Worm (Caenorhabditis elegans): Measurements from ENCODE around the gene somi-1.
A peak's percentile ranks its signal among the peaks of the same experiment; 100 is the strongest.

somi-1 gene

ce11 chrV:13363415-13363814, 27.8 kb downstream of the somi-1 start, which contains the start of gene srg-46:
TSS of gene srg-46 (plus strand) at chrV:13363715.
- TF ChIP-seq F13H6.1 (tag; optimal IDR thresholded peaks at IDR 0.05) (no peak), ztf-11 (tag; optimal IDR thresholded peaks at IDR 0.05) (no peak), blmp-1 (tag; optimal IDR thresholded peaks at IDR 0.05; ENCODE audit: insufficient read depth) (no peak), R02D3.7 (tag; optimal IDR thresholded peaks at IDR 0.05) (no peak), ama-1 (optimal IDR thresholded peaks at IDR 0.05) (no peak)

- TF ChIP-seq nhr-6 (tag; optimal IDR thresholded peaks at IDR 0.05) (no peak), R02D3.7 (tag; optimal IDR thresholded peaks at IDR 0.05) (no peak), lin-11 (tag; optimal IDR thresholded peaks at IDR 0.05) (no peak), sma-3 (GFP tag; optimal IDR thresholded peaks at IDR 0.05) (no peak)
Measured at ce11 chrV:13360254-13360653, 30.9 kb downstream of the somi-1 start, which contains the start of gene F32H5.4. TSS of gene F32H5.4 (plus strand) at chrV:13360554.

- TF ChIP-seq lsy-2 (tag; optimal IDR thresholded peaks at IDR 0.05) = peak in 1 of 2 experiments; percentile 47
- TF ChIP-seq peb-1 (tag; optimal IDR thresholded peaks at IDR 0.05) = no peak
- TF ChIP-seq sma-9 (GFP tag; optimal IDR thresholded peaks at IDR 0.05) = peak; percentile 23
- no peak for TF ChIP-seq sma-9 (tag; optimal IDR thresholded peaks at IDR 0.05)
- peak; percentile 30 for TF ChIP-seq sma-3 (GFP tag; optimal IDR thresholded peaks at IDR 0.05)
- no peak for TF ChIP-seq mab-5 (tag; optimal IDR thresholded peaks at IDR 0.05)
- TF ChIP-seq ceh-82 (tag; optimal IDR thresholded peaks at IDR 0.05) = no peak
- TF ChIP-seq nhr-21 (tag; optimal IDR thresholded peaks at IDR 0.05) = peak; percentile 44
- TF ChIP-seq ama-1 (optimal IDR thresholded peaks at IDR 0.05) = peak; percentile 30
- peak; percentile 12 for TF ChIP-seq blmp-1 (tag; optimal IDR thresholded peaks at IDR 0.05; ENCODE audit: insufficient read depth)
- peak; percentile 44 for TF ChIP-seq nhr-25 (tag; optimal IDR thresholded peaks at IDR 0.05)
Measured at ce11 chrV:13358823-13359592, 32.2 kb downstream of the somi-1 start, which contains the start of gene F32H5.3. TSS of gene F32H5.3 (plus strand) at chrV:13359335.

ce11 chrV:13357652-13358281, 33.4 kb downstream of the somi-1 start, which contains the start of gene F32H5.1:
TSS of gene F32H5.1 (minus strand) at chrV:13358037.
- TF ChIP-seq egl-27 (tag; optimal IDR thresholded peaks at IDR 0.05) (no peak), sma-9 (GFP tag; optimal IDR thresholded peaks at IDR 0.05) (peak; percentile 43), sma-9 (tag; optimal IDR thresholded peaks at IDR 0.05) (no peak), fos-1 (tag; optimal IDR thresholded peaks at IDR 0.05) (peak; percentile 54), blmp-1 (tag; optimal IDR thresholded peaks at IDR 0.05; ENCODE audit: insufficient read depth) (peak; percentile 19), nhr-129 (tag; optimal IDR thresholded peaks at IDR 0.05) (peak; percentile 63), peb-1 (tag; optimal IDR thresholded peaks at IDR 0.05) (no peak), R02D3.7 (tag; optimal IDR thresholded peaks at IDR 0.05) (no peak), crh-2 (tag; optimal IDR thresholded peaks at IDR 0.05) (peak; percentile 13), elt-3 (tag; optimal IDR thresholded peaks at IDR 0.05) (no peak), Y55F3AM.14 (GFP tag; optimal IDR thresholded peaks at IDR 0.05) (no peak)

- TF ChIP-seq unc-62 (GFP tag; optimal IDR thresholded peaks at IDR 0.05) (no peak), ceh-82 (tag; optimal IDR thresholded peaks at IDR 0.05) (no peak), fos-1 (tag; optimal IDR thresholded peaks at IDR 0.05) (no peak), ZK546.5 (tag; optimal IDR thresholded peaks at IDR 0.05) (no peak), egl-27 (tag; optimal IDR thresholded peaks at IDR 0.05) (no peak), lin-39 (tag; optimal IDR thresholded peaks at IDR 0.05) (no peak), sma-3 (GFP tag; optimal IDR thresholded peaks at IDR 0.05) (no peak)
Measured at ce11 chrV:13356210-13356609, 35.0 kb downstream of the somi-1 start.

ce11 chrV:13352415-13352814, 38.8 kb downstream of the somi-1 start:
- TF ChIP-seq ceh-82 (tag; optimal IDR thresholded peaks at IDR 0.05) (no peak), lin-13 (GFP tag; optimal IDR thresholded peaks at IDR 0.05) (no peak), lin-11 (tag; optimal IDR thresholded peaks at IDR 0.05) (no peak), mab-5 (tag; optimal IDR thresholded peaks at IDR 0.05) (peak; percentile 60)

- TF ChIP-seq unc-62 (GFP tag; optimal IDR thresholded peaks at IDR 0.05) (peak; percentile 58), lin-39 (tag; optimal IDR thresholded peaks at IDR 0.05) (peak; percentile 33), egl-27 (tag; optimal IDR thresholded peaks at IDR 0.05) (peak; percentile 18), lsy-2 (tag; optimal IDR thresholded peaks at IDR 0.05) (peak in 1 of 2 experiments; percentile 22), sma-9 (GFP tag; optimal IDR thresholded peaks at IDR 0.05) (peak; percentile 7), sma-9 (tag; optimal IDR thresholded peaks at IDR 0.05) (no peak), ztf-1 (GFP tag; conservative IDR thresholded peaks at IDR 0.05) (no peak), unc-55 (GFP tag; optimal IDR thresholded peaks at IDR 0.05) (peak; percentile 66), aly-2 (tag; optimal IDR thresholded peaks at IDR 0.05) (no peak), mab-5 (tag; optimal IDR thresholded peaks at IDR 0.05) (peak; percentile 91)
Measured at ce11 chrV:13351773-13352172, 39.4 kb downstream of the somi-1 start.

All from whole organism, L2 larva.